Fruit fly (Drosophila melanogaster) whole organism, wandering third instar larva: ENCODE data around the gene RpL26.

Experiments used
- CrebA ChIP-seq: fragments of 200-800 bp; sonication (Bioruptor generic); optimal IDR thresholded peaks from 2 replicates; lab custom pipeline; 2016; ENCODE audit warnings: missing biosample characterization, mild to moderate bottlenecking, missing genetic modification characterization, borderline replicate concordance
- Hr83 ChIP-seq: fragments of 200-300 bp; sonication (Bioruptor generic); optimal IDR thresholded peaks from 2 replicates; lab custom pipeline; 2016; ENCODE audit warnings: missing biosample characterization, mild to moderate bottlenecking, missing genetic modification characterization, moderate library complexity; ENCODE audit not compliant: poor library complexity, severe bottlenecking

DNA sequence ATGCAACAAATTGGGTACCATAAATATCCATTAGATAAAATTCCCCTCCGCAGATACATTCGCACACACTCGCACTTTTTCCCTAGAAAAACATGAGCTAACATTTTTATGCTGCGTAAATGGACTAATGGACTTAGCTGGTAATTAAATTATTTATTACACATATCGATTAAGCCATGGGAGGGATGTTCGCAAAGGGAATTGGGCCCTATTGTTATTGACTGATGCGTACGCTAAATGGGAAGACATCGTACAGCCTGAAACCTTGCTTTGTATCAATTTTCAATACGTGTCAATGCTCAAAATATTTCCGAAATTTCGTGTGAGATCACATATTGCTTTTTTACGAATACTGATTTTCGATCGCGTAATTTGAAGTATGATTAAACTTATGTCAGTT lies 26.1 kb downstream of the RpL26 start, which contains the start of gene CG43049:
- TF ChIP-seq Hr83 (GFP tag; lab: Kevin White, UChicago) = no peak
- TF ChIP-seq CrebA (GFP tag; lab: Kevin White, UChicago) = no peak
